Fruit fly (Drosophila melanogaster) whole organism, prepupa: ENCODE measurements around the gene CG34183.

Experiments
- CG10631 ChIP-seq: fragments of 200-800 bp; sonication (Bioruptor generic); optimal IDR thresholded peaks from 2 replicates; lab custom pipeline; 2016; ENCODE audit warnings: missing biosample characterization, missing genetic modification characterization
- CG3919 ChIP-seq: fragments of 200-800 bp; sonication (Bioruptor generic); optimal IDR thresholded peaks from 3 replicates; lab custom pipeline; 2016; ENCODE audit warnings: missing biosample characterization, missing genetic modification characterization
- Eip78C ChIP-seq: fragments of 200-800 bp; sonication (Bioruptor generic); peaks from one replicate; lab custom pipeline; 2016; ENCODE audit warnings: missing biosample characterization, missing genetic modification characterization
- Eip93F ChIP-seq: fragments of 200-800 bp; sonication (Bioruptor generic); optimal IDR thresholded peaks from 2 replicates; lab custom pipeline; 2016; ENCODE audit warnings: missing biosample characterization, mild to moderate bottlenecking, missing genetic modification characterization
- Sox15 ChIP-seq: fragments of 200-800 bp; sonication (Bioruptor generic); optimal IDR thresholded peaks from 3 replicates; lab custom pipeline; 2016; ENCODE audit warnings: missing biosample characterization, missing genetic modification characterization
- dac ChIP-seq: fragments of 200-800 bp; sonication (Bioruptor generic); optimal IDR thresholded peaks from 2 replicates; lab custom pipeline; 2017; ENCODE audit warnings: missing biosample characterization, mild to moderate bottlenecking, missing genetic modification characterization
- ss ChIP-seq, 2 experiments: fragments of 200-800 bp; sonication (Bioruptor generic); optimal IDR thresholded peaks; 2 replicates in 1 of 2; 3 replicates in 1 of 2; lab custom pipeline; 2017 to 2018; ENCODE audit warnings: mild to moderate bottlenecking in 2 of 2, missing biosample characterization in 2 of 2, missing genetic modification characterization in 2 of 2, moderate library complexity in 1 of 2

DNA sequence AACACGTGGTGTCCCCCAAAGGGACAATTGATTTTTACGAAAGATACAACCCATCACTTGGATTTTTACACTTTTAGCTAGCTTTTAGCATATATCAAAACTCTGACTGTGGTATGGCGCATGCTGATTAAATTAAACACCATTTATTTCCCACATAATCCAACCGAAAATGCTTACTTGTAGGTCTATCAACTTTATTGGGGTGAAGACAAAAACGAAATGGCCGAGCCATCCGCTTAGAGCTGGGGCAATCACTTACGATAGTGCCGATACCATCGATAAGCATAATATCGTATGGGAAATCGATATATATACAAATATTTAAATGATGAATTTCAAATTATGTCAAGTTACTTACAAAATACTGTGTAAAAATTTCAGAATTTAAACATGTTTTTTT is 6.7 kb upstream of the CG34183 start, which contains the start of gene RpS2:
- peak; percentile 79 for TF ChIP-seq Eip78C (GFP tag; lab: Kevin White, UChicago)
- no peak for TF ChIP-seq CG3919 (GFP tag; lab: Kevin White, UChicago)
- TF ChIP-seq CG10631 (GFP tag; lab: Kevin White, UChicago), result no peak
- no peak for TF ChIP-seq Eip93F (GFP tag; lab: Kevin White, UChicago)
- no peak for TF ChIP-seq dac
- TF ChIP-seq Sox15 (GFP tag; lab: Kevin White, UChicago), result no peak
- TF ChIP-seq ss (GFP tag; optimal IDR thresholded peaks at IDR 0.05; lab: Kevin White, UChicago), result peak; percentile 32 to 39
